Fruit fly (Drosophila melanogaster): ENCODE results near the gene bcn92.

bcn92 gene

dm6 chrX:2180750-2181261 is 31.4 kb upstream of the bcn92 start, which contains the start of gene pn:
TSS of gene pn (plus strand) at chrX:2181211.
- TF ChIP-seq HLH106 (tag; optimal IDR thresholded peaks at IDR 0.05) = no peak
- TF ChIP-seq Mio (GFP tag; optimal IDR thresholded peaks at IDR 0.05) = no peak
- TF ChIP-seq Rel (GFP tag; optimal IDR thresholded peaks at IDR 0.05) = no peak
- peak; percentile 20 for TF ChIP-seq Rel (tag; optimal IDR thresholded peaks at IDR 0.05)
- TF ChIP-seq Myc (optimal IDR thresholded peaks at IDR 0.05) = peak; percentile 71

- TF ChIP-seq psq (GFP tag; optimal IDR thresholded peaks at IDR 0.05) (no peak), GATAd (GFP tag; optimal IDR thresholded peaks at IDR 0.05) (no peak), dmrt93B (GFP tag; optimal IDR thresholded peaks at IDR 0.05) (no peak), N (GFP tag; optimal IDR thresholded peaks at IDR 0.05) (no peak), brk (GFP tag; optimal IDR thresholded peaks at IDR 0.05) (no peak), Hr78 (GFP tag; optimal IDR thresholded peaks at IDR 0.05) (no peak), sv (GFP tag; optimal IDR thresholded peaks at IDR 0.05) (no peak), sage (GFP tag; optimal IDR thresholded peaks at IDR 0.05) (no peak), foxo (GFP tag; optimal IDR thresholded peaks at IDR 0.05) (no peak), fru (GFP tag; optimal IDR thresholded peaks at IDR 0.05) (no peak), HLH106 (tag; optimal IDR thresholded peaks at IDR 0.05) (no peak), lola (GFP tag; optimal IDR thresholded peaks at IDR 0.05) (no peak), dl (GFP tag; optimal IDR thresholded peaks at IDR 0.05; ENCODE audit: insufficient read depth in 1 of 2, partially characterized antibody in 2 of 2) (no peak), Dif (GFP tag; optimal IDR thresholded peaks at IDR 0.05; ENCODE audit: partially characterized antibody) (no peak), dsf (GFP tag; optimal IDR thresholded peaks at IDR 0.05; ENCODE audit: borderline replicate concordance) (no peak)
These were observed 29.4 kb upstream of the bcn92 start, which contains the start of gene Cyp4ae1 for dm6 chrX:2178802-2179201. TSS of gene Cyp4ae1 (plus strand) at chrX:2179007.

- TF ChIP-seq psq (GFP tag; optimal IDR thresholded peaks at IDR 0.05) (no peak), rgr (GFP tag; optimal IDR thresholded peaks at IDR 0.05) (no peak), sage (GFP tag; optimal IDR thresholded peaks at IDR 0.05) (no peak), Sp1 (GFP tag; optimal IDR thresholded peaks at IDR 0.05) (no peak), ey (GFP tag; optimal IDR thresholded peaks at IDR 0.05) (no peak), woc (GFP tag; optimal IDR thresholded peaks at IDR 0.05) (no peak), h (GFP tag; optimal IDR thresholded peaks at IDR 0.05) (no peak), Hr78 (GFP tag; optimal IDR thresholded peaks at IDR 0.05) (no peak), N (GFP tag; optimal IDR thresholded peaks at IDR 0.05) (no peak), dl (GFP tag; optimal IDR thresholded peaks at IDR 0.05; ENCODE audit: insufficient read depth in 1 of 2, partially characterized antibody in 2 of 2) (no peak), foxo (GFP tag; optimal IDR thresholded peaks at IDR 0.05) (no peak), OdsH (GFP tag; optimal IDR thresholded peaks at IDR 0.05) (no peak), usp (GFP tag; optimal IDR thresholded peaks at IDR 0.05) (no peak), Vsx2 (GFP tag; optimal IDR thresholded peaks at IDR 0.05; ENCODE audit: partially characterized antibody) (no peak), brk (GFP tag; optimal IDR thresholded peaks at IDR 0.05) (no peak)
These were observed 26.6 kb upstream of the bcn92 start, which contains the start of gene Cyp4d2 for dm6 chrX:2175956-2176469. TSS of gene Cyp4d2 (plus strand) at chrX:2176006.

- TF ChIP-seq jim (GFP tag; optimal IDR thresholded peaks at IDR 0.05) (no peak), Sp1 (GFP tag; optimal IDR thresholded peaks at IDR 0.05) (no peak)
These were observed 25.9 kb upstream of the bcn92 start, which contains the start of gene Cyp4d14 for dm6 chrX:2175265-2175795. TSS of gene Cyp4d14 (minus strand) at chrX:2175315.

dm6 chrX:2172420-2172827 is 23.0 kb upstream of the bcn92 start, which contains the start of gene ND-B14.5A:
TSS of gene ND-B14.5A (plus strand) at chrX:2172526.
- TF ChIP-seq Hnf4 (GFP tag; optimal IDR thresholded peaks at IDR 0.05) (no peak), Dfd (GFP tag; optimal IDR thresholded peaks at IDR 0.05) (no peak), Hr83 (GFP tag; optimal IDR thresholded peaks at IDR 0.05; ENCODE audit: poor library complexity, severe bottlenecking) (no peak), br (GFP tag; optimal IDR thresholded peaks at IDR 0.05) (no peak), CG32264 (GFP tag; optimal IDR thresholded peaks at IDR 0.05) (no peak), foxo (GFP tag; optimal IDR thresholded peaks at IDR 0.05) (no peak), Abd-B (GFP tag; optimal IDR thresholded peaks at IDR 0.05) (no peak), dmrt93B (GFP tag; optimal IDR thresholded peaks at IDR 0.05) (no peak), dsf (GFP tag; optimal IDR thresholded peaks at IDR 0.05; ENCODE audit: borderline replicate concordance) (no peak), rgr (GFP tag; optimal IDR thresholded peaks at IDR 0.05) (no peak)

All from whole organism, wandering third instar larva.